Worm (Caenorhabditis elegans) whole organism, L3 larva: ENCODE results near the gene nas-29.

Source experiments
- R02D3.7 ChIP-seq: fragments of 150-350 bp; optimal IDR thresholded peaks from 2 replicates; lab custom pipeline; 2014; ENCODE audit warnings: missing biosample characterization, missing genetic modification characterization
- ZK546.5 ChIP-seq: sonication (generic microtip); optimal IDR thresholded peaks from 2 replicates; lab custom pipeline; 2017; ENCODE audit warnings: missing biosample characterization, missing genetic modification characterization
- aly-2 ChIP-seq: fragments of 150-350 bp; optimal IDR thresholded peaks from 2 replicates; lab custom pipeline; 2014; ENCODE audit warnings: missing biosample characterization, missing genetic modification characterization
- ama-1 ChIP-seq: fragments of 150-350 bp; optimal IDR thresholded peaks from 2 replicates; lab custom pipeline; 2018
- ceh-28 ChIP-seq: fragments of 150-350 bp; optimal IDR thresholded peaks from 2 replicates; lab custom pipeline; 2014; ENCODE audit warnings: missing biosample characterization, missing genetic modification reagents, missing genetic modification characterization
- ceh-9 ChIP-seq: sonication (generic microtip); optimal IDR thresholded peaks from 2 replicates; lab custom pipeline; 2018; ENCODE audit warnings: missing biosample characterization, missing genetic modification characterization
- daf-12 ChIP-seq: fragments of 150-350 bp; optimal IDR thresholded peaks from 2 replicates; lab custom pipeline; 2014; ENCODE audit warnings: missing biosample characterization, missing genetic modification reagents, missing genetic modification characterization
- egl-27 ChIP-seq: sonication (generic microtip); optimal IDR thresholded peaks from 4 replicates; lab custom pipeline; 2017; ENCODE audit warnings: missing biosample characterization, missing genetic modification reagents, missing genetic modification characterization
- elt-1 ChIP-seq: fragments of 150-350 bp; optimal IDR thresholded peaks from 2 replicates; lab custom pipeline; 2014; ENCODE audit warnings: missing biosample characterization, missing genetic modification characterization
- elt-3 ChIP-seq, 3 experiments: fragments of 150-350 bp in 1 of 3; sonication (generic microtip) in 2 of 3; optimal IDR thresholded peaks; 2 replicates in 2 of 3; 4 replicates in 1 of 3; lab custom pipeline; 2014 to 2017; ENCODE audit warnings: missing biosample characterization in 3 of 3, missing genetic modification characterization in 3 of 3
- eor-1 ChIP-seq, 2 experiments: fragments of 150-350 bp; optimal IDR thresholded peaks; 2 replicates each; lab custom pipeline; 2014 to 2018; ENCODE audit warnings: missing biosample characterization in 2 of 2, missing genetic modification characterization in 2 of 2
- fkh-10 ChIP-seq: sonication (generic microtip); optimal IDR thresholded peaks from 2 replicates; lab custom pipeline; 2017; ENCODE audit warnings: missing biosample characterization, missing genetic modification reagents, missing genetic modification characterization
- fkh-2 ChIP-seq: fragments of 150-350 bp; optimal IDR thresholded peaks from 2 replicates; lab custom pipeline; 2014; ENCODE audit warnings: missing biosample characterization, missing genetic modification reagents, missing genetic modification characterization
- fos-1 ChIP-seq: fragments of 150-350 bp; optimal IDR thresholded peaks from 2 replicates; lab custom pipeline; 2014; ENCODE audit warnings: missing biosample characterization, missing genetic modification characterization
- hmg-11 ChIP-seq: sonication (generic microtip); optimal IDR thresholded peaks from 2 replicates; lab custom pipeline; 2016; ENCODE audit warnings: missing genetic modification characterization, missing compliant biosample characterization
- jun-1 ChIP-seq: fragments of 150-350 bp; optimal IDR thresholded peaks from 2 replicates; lab custom pipeline; 2014; ENCODE audit warnings: missing biosample characterization, missing genetic modification reagents, missing genetic modification characterization
- lin-15B ChIP-seq: fragments of 150-350 bp; optimal IDR thresholded peaks from 2 replicates; lab custom pipeline; 2014; ENCODE audit warnings: missing biosample characterization, missing genetic modification characterization
- lin-39 ChIP-seq: fragments of 150-350 bp; optimal IDR thresholded peaks from 2 replicates; lab custom pipeline; 2018; ENCODE audit warnings: missing biosample characterization, missing genetic modification reagents, missing genetic modification characterization
- lsy-12 ChIP-seq: sonication (generic microtip); optimal IDR thresholded peaks from 2 replicates; lab custom pipeline; 2016; ENCODE audit warnings: mild to moderate bottlenecking, missing genetic modification characterization, missing compliant biosample characterization
- mdl-1 ChIP-seq: fragments of 150-350 bp; optimal IDR thresholded peaks from 2 replicates; lab custom pipeline; 2014; ENCODE audit warnings: missing biosample characterization, missing genetic modification characterization
- mml-1 ChIP-seq: fragments of 150-350 bp; sonication (generic microtip); optimal IDR thresholded peaks from 3 replicates; lab custom pipeline; 2014; ENCODE audit warnings: missing biosample characterization, missing genetic modification characterization
- nfya-1 ChIP-seq: sonication (generic microtip); optimal IDR thresholded peaks from 2 replicates; lab custom pipeline; 2017; ENCODE audit warnings: missing genetic modification characterization, mild to moderate bottlenecking, missing compliant biosample characterization, antibody characterized with exemption, moderate library complexity; ENCODE audit not compliant: insufficient read depth
- nhr-11 ChIP-seq: fragments of 150-350 bp; optimal IDR thresholded peaks from 2 replicates; lab custom pipeline; 2014; ENCODE audit warnings: missing biosample characterization, missing genetic modification characterization
- nhr-12 ChIP-seq: fragments of 150-350 bp; optimal IDR thresholded peaks from 2 replicates; lab custom pipeline; 2014; ENCODE audit warnings: missing biosample characterization, missing genetic modification characterization
- nhr-23 ChIP-seq: fragments of 150-350 bp; optimal IDR thresholded peaks from 2 replicates; lab custom pipeline; 2014; ENCODE audit warnings: missing biosample characterization, missing genetic modification reagents, missing genetic modification characterization
- nhr-25 ChIP-seq: sonication (generic microtip); optimal IDR thresholded peaks from 2 replicates; lab custom pipeline; 2017; ENCODE audit warnings: missing biosample characterization, missing genetic modification characterization
- nhr-28 ChIP-seq: fragments of 150-350 bp; optimal IDR thresholded peaks from 2 replicates; lab custom pipeline; 2014; ENCODE audit warnings: missing biosample characterization, missing genetic modification characterization
- nhr-76 ChIP-seq: fragments of 150-350 bp; sonication (generic microtip); optimal IDR thresholded peaks from 5 replicates; lab custom pipeline; 2014; ENCODE audit warnings: missing biosample characterization, missing genetic modification characterization
- nhr-77 ChIP-seq: fragments of 150-350 bp; optimal IDR thresholded peaks from 2 replicates; lab custom pipeline; 2014; ENCODE audit warnings: missing biosample characterization, missing genetic modification characterization
- pha-4 ChIP-seq: fragments of 150-350 bp; optimal IDR thresholded peaks from 2 replicates; lab custom pipeline; 2014; ENCODE audit warnings: missing biosample characterization, missing genetic modification reagents, missing genetic modification characterization
- sea-2 ChIP-seq: fragments of 150-350 bp; sonication (generic microtip); optimal IDR thresholded peaks from 4 replicates; lab custom pipeline; 2014; ENCODE audit warnings: missing biosample characterization, missing genetic modification reagents, missing genetic modification characterization
- skn-1 ChIP-seq: fragments of 150-350 bp; optimal IDR thresholded peaks from 2 replicates; lab custom pipeline; 2014; ENCODE audit warnings: missing biosample characterization, missing genetic modification characterization
- snpc-4 ChIP-seq: fragments of 150-350 bp; optimal IDR thresholded peaks from 2 replicates; lab custom pipeline; 2014; ENCODE audit warnings: missing biosample characterization, missing genetic modification characterization
- tbx-2 ChIP-seq: sonication (generic microtip); optimal IDR thresholded peaks from 2 replicates; lab custom pipeline; 2016; ENCODE audit warnings: mild to moderate bottlenecking, missing genetic modification characterization, missing compliant biosample characterization
- unc-39 ChIP-seq: sonication (generic microtip); optimal IDR thresholded peaks from 4 replicates; lab custom pipeline; 2017; ENCODE audit warnings: missing biosample characterization, missing genetic modification characterization
- unc-62 ChIP-seq: fragments of 150-350 bp; sonication (generic microtip); optimal IDR thresholded peaks from 4 replicates; lab custom pipeline; 2014; ENCODE audit warnings: missing biosample characterization, missing genetic modification reagents, missing genetic modification characterization
- ztf-11 ChIP-seq: fragments of 150-350 bp; optimal IDR thresholded peaks from 2 replicates; lab custom pipeline; 2014; ENCODE audit warnings: missing biosample characterization, missing genetic modification characterization
- ztf-4 ChIP-seq: fragments of 150-350 bp; optimal IDR thresholded peaks from 2 replicates; lab custom pipeline; 2014; ENCODE audit warnings: missing biosample characterization, missing genetic modification characterization

nas-29 gene

DNA sequence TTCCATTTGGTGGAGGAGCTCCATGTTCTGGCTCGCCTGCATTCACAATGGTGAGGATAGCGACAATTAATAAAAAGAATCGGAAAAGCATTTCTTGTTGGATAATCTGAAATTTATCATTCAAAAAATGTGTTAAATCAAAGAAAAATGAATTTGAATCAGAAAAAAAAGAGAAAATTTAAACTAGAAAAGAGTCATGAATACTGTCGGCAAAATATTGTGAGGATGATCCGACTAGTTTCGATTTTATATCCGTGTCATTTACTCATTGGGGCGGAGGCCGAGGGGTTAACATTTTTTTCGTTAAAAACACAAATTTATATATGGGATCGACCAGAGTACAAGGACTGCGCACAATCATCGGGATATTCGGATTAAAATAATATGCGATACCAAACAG is 36.1 kb upstream of the nas-29 start, which contains the start of gene C27D6.12:
C27D6.12 (minus strand) TSS at position 101 of the 400 bp plus-strand sequence.
- no peak for TF ChIP-seq fos-1 (tag; lab: Kevin White, UChicago)
- no peak for TF ChIP-seq nhr-28
- TF ChIP-seq nfya-1 (tag; lab: Kevin White, UChicago): no peak
- no peak for TF ChIP-seq skn-1 (tag; lab: Kevin White, UChicago)
- TF ChIP-seq elt-3 (tag; optimal IDR thresholded peaks at IDR 0.05; lab: Kevin White, UChicago): no peak
- no peak for TF ChIP-seq egl-27 (tag; lab: Kevin White, UChicago)
- TF ChIP-seq ceh-28 (tag; lab: Kevin White, UChicago): no peak
- TF ChIP-seq nhr-23: no peak
- no peak for TF ChIP-seq nhr-76 (tag; lab: Kevin White, UChicago)
- no peak for TF ChIP-seq hmg-11
- no peak for TF ChIP-seq mml-1 (tag; lab: Kevin White, UChicago)
- no peak for TF ChIP-seq ztf-11
- no peak for TF ChIP-seq lin-39 (tag; lab: Kevin White, UChicago)
- TF ChIP-seq sea-2 (GFP tag; lab: Kevin White, UChicago): no peak
- TF ChIP-seq eor-1 (tag; optimal IDR thresholded peaks at IDR 0.05; lab: Kevin White, UChicago): no peak
- no peak for TF ChIP-seq lin-15B (tag; lab: Kevin White, UChicago)
- TF ChIP-seq, all 47 proteins: peak for 0

DNA sequence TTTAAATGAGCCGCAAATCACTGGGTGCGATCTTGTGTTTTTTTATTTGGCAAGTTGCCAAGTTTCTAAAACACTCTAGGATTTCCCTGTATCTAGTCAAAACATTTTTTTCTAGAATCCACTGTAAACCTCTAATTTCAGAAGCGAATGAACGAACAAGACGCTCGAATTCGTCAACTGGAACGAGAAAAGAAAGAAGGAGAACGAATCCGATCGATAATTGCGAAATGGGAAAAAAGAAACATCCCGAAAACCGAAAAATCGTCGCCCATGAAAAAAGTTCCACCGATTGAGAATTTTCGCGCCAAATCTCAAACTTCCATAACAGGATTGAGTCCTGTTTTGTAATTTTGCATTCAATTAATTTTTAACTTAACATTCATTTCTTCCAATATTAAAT is 35.1 kb upstream of the nas-29 start:
- TF ChIP-seq jun-1 (tag; lab: Kevin White, UChicago) (no peak), ama-1 (no peak), nhr-76 (tag; lab: Kevin White, UChicago) (no peak), snpc-4 (tag; lab: Kevin White, UChicago) (no peak), unc-62 (no peak), nhr-11 (tag; lab: Kevin White, UChicago) (no peak), ceh-28 (tag; lab: Kevin White, UChicago) (no peak), mdl-1 (no peak), fkh-10 (GFP tag; lab: Kevin White, UChicago) (no peak), elt-1 (no peak), tbx-2 (tag; lab: Kevin White, UChicago) (no peak), ztf-11 (no peak), nhr-25 (tag; lab: Kevin White, UChicago) (no peak), aly-2 (tag; lab: Kevin White, UChicago) (no peak), elt-3 (tag; optimal IDR thresholded peaks at IDR 0.05; lab: Kevin White, UChicago) (no peak), nhr-12 (tag; lab: Kevin White, UChicago) (no peak), nhr-23 (no peak), lin-39 (tag; lab: Kevin White, UChicago) (no peak), daf-12 (no peak), ZK546.5 (tag; lab: Kevin White, UChicago) (no peak)

DNA sequence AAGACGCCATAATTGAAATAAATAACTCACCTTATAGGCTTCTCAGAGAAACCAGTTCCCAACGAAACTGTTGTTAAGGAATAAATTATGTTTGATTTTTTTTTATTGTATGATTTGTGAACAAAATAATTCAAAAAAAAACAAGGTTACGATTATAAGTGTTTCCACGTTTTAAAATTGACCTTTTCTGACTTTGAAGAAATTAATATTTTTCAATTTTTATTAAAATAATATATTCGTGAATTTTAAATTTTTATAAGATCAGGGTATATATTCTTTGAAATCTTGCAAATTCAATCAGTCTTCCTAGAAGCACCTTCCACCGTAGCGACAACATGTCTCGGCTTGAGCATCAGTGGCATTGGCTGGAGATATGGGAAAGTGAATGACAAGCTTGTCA is 32.5 kb upstream of the nas-29 start, which contains the start of gene C27D6.3:
C27D6.3 (minus strand) TSS at position 101 of the 400 bp plus-strand sequence.
- TF ChIP-seq fos-1 (tag; lab: Kevin White, UChicago): no peak
- TF ChIP-seq fkh-2 (tag; lab: Kevin White, UChicago): no peak
- TF ChIP-seq egl-27 (tag; lab: Kevin White, UChicago): no peak
- TF ChIP-seq lsy-12 (tag; lab: Kevin White, UChicago): no peak
- TF ChIP-seq aly-2 (tag; lab: Kevin White, UChicago): no peak
- TF ChIP-seq ztf-4 (tag; lab: Kevin White, UChicago): no peak
- TF ChIP-seq eor-1 (tag; optimal IDR thresholded peaks at IDR 0.05; lab: Kevin White, UChicago): no peak
- TF ChIP-seq elt-3 (tag; optimal IDR thresholded peaks at IDR 0.05; lab: Kevin White, UChicago): no peak
- TF ChIP-seq elt-1: no peak
- no peak for TF ChIP-seq tbx-2 (tag; lab: Kevin White, UChicago)
- no peak for TF ChIP-seq nhr-77 (tag; lab: Kevin White, UChicago)
- TF ChIP-seq mdl-1: no peak

DNA sequence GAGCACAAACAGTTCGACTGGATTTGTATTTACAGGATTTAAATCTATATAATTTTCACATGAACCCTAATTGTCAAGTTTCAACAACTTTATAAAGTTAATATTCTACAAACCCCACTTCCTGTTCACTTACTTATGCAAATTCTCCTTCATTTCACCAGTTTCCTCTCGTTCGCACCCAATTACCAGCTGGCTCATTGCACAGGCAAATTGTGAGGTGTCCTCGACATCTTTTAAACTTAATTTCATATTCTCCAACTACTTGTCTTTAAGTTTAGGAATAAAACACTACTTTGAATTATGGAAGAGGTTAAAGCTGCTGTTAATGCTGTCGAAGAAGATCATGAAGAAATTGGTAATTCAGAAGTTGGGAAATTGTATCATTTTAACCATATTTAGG is 30.6 kb upstream of the nas-29 start, which contains the start of gene C27D6.1:
C27D6.1 (plus strand) TSS at position 301 of the 400 bp plus-strand sequence.
- TF ChIP-seq elt-3 (tag; optimal IDR thresholded peaks at IDR 0.05; lab: Kevin White, UChicago) (no peak), hmg-11 (no peak)

DNA sequence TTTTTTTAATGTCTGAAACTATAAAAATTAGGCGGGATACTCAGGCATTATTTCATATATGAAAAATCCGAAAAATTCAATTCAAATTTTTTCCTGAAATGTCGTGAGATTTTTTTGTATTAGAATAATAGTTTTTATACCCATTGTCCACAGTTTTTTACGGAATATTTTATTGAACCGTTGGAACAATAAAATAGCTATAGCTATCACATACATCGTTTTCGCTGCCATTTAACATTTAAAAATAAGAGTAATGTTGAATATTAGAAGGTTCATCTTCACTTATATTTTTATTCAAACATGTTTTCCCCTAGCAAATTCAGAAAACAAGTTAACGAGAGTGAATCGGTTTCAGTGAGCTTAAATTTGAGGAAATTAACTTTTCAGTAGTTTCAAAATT is 29.8 kb upstream of the nas-29 start, which contains the start of gene C27D6.15:
C27D6.15 (plus strand) TSS at position 301 of the 400 bp plus-strand sequence.
- TF ChIP-seq egl-27 (tag; lab: Kevin White, UChicago) (no peak), aly-2 (tag; lab: Kevin White, UChicago) (no peak), mml-1 (tag; lab: Kevin White, UChicago) (no peak), ztf-11 (no peak), ztf-4 (tag; lab: Kevin White, UChicago) (no peak), pha-4 (tag; lab: Kevin White, UChicago) (no peak), nhr-11 (tag; lab: Kevin White, UChicago) (no peak), nhr-23 (no peak), R02D3.7 (tag; lab: Kevin White, UChicago) (no peak), hmg-11 (no peak), jun-1 (tag; lab: Kevin White, UChicago) (no peak), ceh-9 (tag; lab: Kevin White, UChicago) (no peak), fos-1 (tag; lab: Kevin White, UChicago) (no peak), elt-1 (no peak), nhr-28 (no peak), unc-39 (tag; lab: Kevin White, UChicago) (no peak)
- TF ChIP-seq, all 47 proteins: peak for 0
